Worm (Caenorhabditis elegans): Measurements from ENCODE around the gene AH9.1.

AH9.1 gene

DNA sequence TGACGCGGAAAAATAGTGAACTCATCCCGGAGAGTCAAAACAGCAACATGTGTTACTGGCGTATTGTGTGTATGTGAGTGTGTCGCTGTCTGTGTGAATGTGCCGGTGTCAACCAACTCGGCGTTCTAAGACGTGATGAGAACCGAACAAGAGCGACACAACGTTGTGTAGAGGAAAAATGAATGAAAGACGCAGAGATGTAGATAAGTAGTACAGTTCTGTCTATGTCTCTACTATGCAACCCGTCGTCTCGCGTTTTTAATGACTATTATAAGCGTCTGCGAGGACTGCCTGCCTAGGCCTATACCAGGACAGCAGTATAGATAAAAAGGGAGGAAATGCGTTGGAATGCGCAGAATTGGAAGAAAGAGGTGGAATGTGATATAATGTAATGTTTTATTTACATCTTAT is 41.2 kb upstream of the AH9.1 start (continued):
- no peak for TF ChIP-seq spr-3 (GFP tag; optimal IDR thresholded peaks at IDR 0.05)
- no peak for TF ChIP-seq pha-4 (GFP tag; IDR thresholded peaks at IDR 0.05)
- no peak for TF ChIP-seq pha-4 (tag; optimal IDR thresholded peaks at IDR 0.05)
- no peak for TF ChIP-seq ceh-44 (GFP tag; IDR thresholded peaks at IDR 0.05)
- peak; percentile 2 for TF ChIP-seq nhr-25 (tag; optimal IDR thresholded peaks at IDR 0.05; ENCODE audit: borderline replicate concordance, insufficient read depth)
- no peak for TF ChIP-seq F26F4.8 (GFP tag; conservative IDR thresholded peaks at IDR 0.05)
- peak in 1 of 2 experiments; percentile 1 for TF ChIP-seq mdl-1 (tag; optimal IDR thresholded peaks at IDR 0.05)
- no peak for TF ChIP-seq zag-1 (tag; optimal IDR thresholded peaks at IDR 0.05)
- TF ChIP-seq dve-1 (tag; optimal IDR thresholded peaks at IDR 0.05; ENCODE audit: insufficient read depth), result peak; percentile 51
- TF ChIP-seq php-3 (GFP tag; IDR thresholded peaks at IDR 0.05), result peak; percentile 41; the same call in 1 of the 2 replicates
- no peak for TF ChIP-seq R02D3.7 (tag; optimal IDR thresholded peaks at IDR 0.05)
- TF ChIP-seq rbr-2 (tag; optimal IDR thresholded peaks at IDR 0.05), result no peak
- TF ChIP-seq unc-130 (GFP tag; optimal IDR thresholded peaks at IDR 0.05), result no peak
- TF ChIP-seq ama-1 (optimal IDR thresholded peaks at IDR 0.05), result no peak

ce11 chrX:2287092-2287491 is 40.3 kb upstream of the AH9.1 start, which contains the start of gene sav-1:
TSS of gene sav-1 (minus strand) at chrX:2287192.
- TF ChIP-seq unc-62 (GFP tag; optimal IDR thresholded peaks at IDR 0.05 in 1 of 2) (peak in 1 of 2 experiments; percentile 9), unc-62 (tag; optimal IDR thresholded peaks at IDR 0.05) (no peak), R02D3.7 (tag; optimal IDR thresholded peaks at IDR 0.05) (no peak)

- no peak for TF ChIP-seq php-3 (GFP tag; IDR thresholded peaks at IDR 0.05)
- TF ChIP-seq aha-1 (tag), result peak; percentile 89
- TF ChIP-seq unc-62 (GFP tag; optimal IDR thresholded peaks at IDR 0.05 in 1 of 2), result peak in 1 of 2 experiments; percentile 58
- no peak for TF ChIP-seq unc-62 (tag; optimal IDR thresholded peaks at IDR 0.05)
Measured at ce11 chrX:2276000-2276399, 29.2 kb upstream of the AH9.1 start.

- TF ChIP-seq D1046.2 (GFP tag; IDR thresholded peaks at IDR 0.05), result no peak
- TF ChIP-seq mdl-1 (tag; optimal IDR thresholded peaks at IDR 0.05), result no peak
- TF ChIP-seq nhr-42 (GFP tag; IDR thresholded peaks at IDR 0.05), result no peak
- no peak for TF ChIP-seq ceh-20 (GFP tag; IDR thresholded peaks at IDR 0.05)
- TF ChIP-seq spr-1 (tag; optimal IDR thresholded peaks at IDR 0.05), result no peak
- no peak for TF ChIP-seq dmd-8 (GFP tag; IDR thresholded peaks at IDR 0.05)
- no peak for TF ChIP-seq mxl-2 (GFP tag; conservative IDR thresholded peaks at IDR 0.05)
- TF ChIP-seq R02D3.7 (tag; optimal IDR thresholded peaks at IDR 0.05), result no peak
- TF ChIP-seq madf-5 (GFP tag; IDR thresholded peaks at IDR 0.05), result no peak
- TF ChIP-seq zfp-3 (GFP tag; conservative IDR thresholded peaks at IDR 0.05), result no peak
- TF ChIP-seq daf-19 (GFP tag; conservative IDR thresholded peaks at IDR 0.05), result no peak
- no peak for TF ChIP-seq snpc-4 (tag; optimal IDR thresholded peaks at IDR 0.05)
- no peak for TF ChIP-seq dpl-1 (GFP tag; optimal IDR thresholded peaks at IDR 0.05)
- TF ChIP-seq mep-1 (tag; optimal IDR thresholded peaks at IDR 0.05), result no peak
- no peak for TF ChIP-seq jun-1 (tag; optimal IDR thresholded peaks at IDR 0.05)
Measured at ce11 chrX:2274237-2274636, 27.4 kb upstream of the AH9.1 start, which contains the start of gene AH9.4. TSS of gene AH9.4 (minus strand) at chrX:2274337.

- TF ChIP-seq spr-1 (tag; optimal IDR thresholded peaks at IDR 0.05) (no peak), zfp-3 (GFP tag; conservative IDR thresholded peaks at IDR 0.05) (no peak), lim-7 (GFP tag; IDR thresholded peaks at IDR 0.05) (no peak), fkh-10 (GFP tag; optimal IDR thresholded peaks at IDR 0.05) (peak; percentile 29), ces-1 (GFP tag; optimal IDR thresholded peaks at IDR 0.05) (peak; percentile 84)
Measured at ce11 chrX:2271429-2271828, 24.6 kb upstream of the AH9.1 start.

- TF ChIP-seq daf-16 (GFP tag; optimal IDR thresholded peaks at IDR 0.05) (no peak), daf-16 (tag; optimal IDR thresholded peaks at IDR 0.05) (no peak), set-16 (GFP tag; IDR thresholded peaks at IDR 0.05) (peak; percentile 92)
Measured at ce11 chrX:2267956-2268355, 21.1 kb upstream of the AH9.1 start, which contains the start of gene AH9.6. TSS of gene AH9.6 (minus strand) at chrX:2268138.
